Worm (Caenorhabditis elegans) whole organism, L1 larva: ENCODE data around the gene C45G9.5.

Source experiments
- unc-62 ChIP-seq: fragments of 150-350 bp; optimal IDR thresholded peaks from 2 replicates; lab custom pipeline; 2014; ENCODE audit warnings: missing biosample characterization, missing genetic modification reagents, missing genetic modification characterization
- ztf-11 ChIP-seq, 2 experiments: sonication (generic microtip); optimal IDR thresholded peaks; 2 replicates each; lab custom pipeline; 2016 to 2017; ENCODE audit warnings: missing genetic modification characterization in 2 of 2, missing biosample characterization in 1 of 2, missing compliant biosample characterization in 1 of 2

- TF ChIP-seq ztf-11 (tag; optimal IDR thresholded peaks at IDR 0.05; lab: Kevin White, UChicago) (no peak), unc-62 (no peak)
Observed at ce11 chrIII:5008730-5009129, 39.2 kb upstream of the C45G9.5 start, which contains the start of gene R144.11.
